Worm (Caenorhabditis elegans) whole organism, early embryonic: ENCODE data around the gene F53F4.11.

ENCODE experiments used
- F13C5.2 ChIP-seq: sonication (generic microtip); optimal IDR thresholded peaks from 2 replicates; lab custom pipeline; 2017; ENCODE audit warnings: mild to moderate bottlenecking, missing genetic modification characterization, inconsistent platforms, missing compliant biosample characterization
- aly-1 ChIP-seq: sonication (generic microtip); optimal IDR thresholded peaks from 2 replicates; lab custom pipeline; 2016; ENCODE audit warnings: missing genetic modification characterization, missing compliant biosample characterization
- ceh-36 ChIP-seq: sonication (generic microtip); optimal IDR thresholded peaks from 2 replicates; lab custom pipeline; 2016; ENCODE audit warnings: missing genetic modification characterization, inconsistent platforms, missing compliant biosample characterization

DNA sequence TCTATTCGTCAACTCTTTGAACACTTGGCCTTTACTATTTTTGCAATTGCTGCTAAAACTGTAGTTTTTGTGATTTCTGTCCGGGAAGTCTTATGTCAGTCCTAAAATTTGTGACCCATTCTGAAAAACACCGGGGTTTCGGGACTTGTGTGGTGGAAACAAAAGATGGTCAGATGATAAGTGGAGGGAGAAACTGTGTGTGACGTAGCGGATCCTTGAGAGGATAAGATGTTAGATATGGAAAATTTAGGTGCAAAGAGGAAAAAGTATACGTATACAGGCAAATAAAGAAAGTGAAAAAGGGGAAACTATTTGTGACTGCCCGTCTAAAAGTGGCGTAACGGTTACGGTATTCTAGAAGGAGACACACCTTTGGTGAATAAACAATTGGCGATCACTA is 12.1 kb upstream of the F53F4.11 start:
- TF ChIP-seq F13C5.2 (no peak), ceh-36 (tag; lab: Kevin White, UChicago) (no peak), aly-1 (tag; lab: Kevin White, UChicago) (no peak)
